Worm (Caenorhabditis elegans) whole organism, L1 larva: ENCODE data around the gene fnip-2.
A peak's percentile ranks its signal among the peaks of the same experiment; 100 is the strongest.

Source experiments
- C04F5.9 ChIP-seq: sonication (generic microtip); optimal IDR thresholded peaks from 2 replicates; lab custom pipeline; 2016; ENCODE audit warnings: missing genetic modification characterization, missing compliant biosample characterization
- C16A3.4 ChIP-seq: fragments of 150-350 bp; optimal IDR thresholded peaks from 2 replicates; lab custom pipeline; 2014; ENCODE audit warnings: missing biosample characterization, missing genetic modification characterization
- C34B4.2 ChIP-seq: sonication (generic microtip); optimal IDR thresholded peaks from 2 replicates; lab custom pipeline; 2017; ENCODE audit warnings: mild to moderate bottlenecking, missing genetic modification characterization, missing compliant biosample characterization
- F16B12.6 ChIP-seq: fragments of 150-350 bp; optimal IDR thresholded peaks from 2 replicates; lab custom pipeline; 2014; ENCODE audit warnings: missing biosample characterization, missing genetic modification characterization
- Y116A8C.19 ChIP-seq: sonication (generic microtip); optimal IDR thresholded peaks from 2 replicates; lab custom pipeline; 2016; ENCODE audit warnings: missing compliant biosample characterization, missing genetic modification characterization, borderline replicate concordance
- aly-2 ChIP-seq: fragments of 150-350 bp; optimal IDR thresholded peaks from 2 replicates; lab custom pipeline; 2014; ENCODE audit warnings: missing biosample characterization, missing genetic modification characterization
- ceh-82 ChIP-seq, 3 experiments: fragments of 150-350 bp in 1 of 3; sonication (generic microtip) in 2 of 3; optimal IDR thresholded peaks; 2 replicates each; lab custom pipeline; 2014 to 2017; ENCODE audit warnings: missing biosample characterization in 3 of 3, missing genetic modification characterization in 3 of 3
- ces-1 ChIP-seq: fragments of 150-350 bp; optimal IDR thresholded peaks from 2 replicates; lab custom pipeline; 2014; ENCODE audit warnings: missing biosample characterization, missing genetic modification reagents, missing genetic modification characterization
- dsc-1 ChIP-seq: sonication (generic microtip); optimal IDR thresholded peaks from 2 replicates; lab custom pipeline; 2016; ENCODE audit warnings: mild to moderate bottlenecking, missing genetic modification characterization, missing compliant biosample characterization
- efl-1 ChIP-seq, 4 experiments: fragments of 150-350 bp; optimal IDR thresholded peaks in 3 of 4; peaks in 1 of 4; 1 replicate in 1 of 4; 2 replicates in 3 of 4; lab custom pipeline; 2014; ENCODE audit warnings: missing biosample characterization in 2 of 4, missing genetic modification characterization in 2 of 4, missing genetic modification reagents in 2 of 4
- egl-13 ChIP-seq: sonication (generic microtip); optimal IDR thresholded peaks from 2 replicates; lab custom pipeline; 2016; ENCODE audit warnings: missing genotype, missing genetic modification reagents, missing genetic modification characterization, missing compliant biosample characterization
- egl-27 ChIP-seq, 2 experiments: fragments of 150-350 bp in 1 of 2; sonication (generic microtip); optimal IDR thresholded peaks; 3 replicates each; lab custom pipeline; 2017 to 2018; ENCODE audit warnings: missing biosample characterization in 2 of 2, missing genetic modification characterization in 2 of 2, missing genetic modification reagents in 2 of 2
- elt-3 ChIP-seq, 6 experiments: fragments of 150-350 bp in 1 of 6; sonication (generic microtip); optimal IDR thresholded peaks; 2 replicates each; lab custom pipeline; 2017 to 2018; ENCODE audit warnings: missing biosample characterization in 6 of 6, missing genetic modification characterization in 6 of 6, inconsistent platforms in 1 of 6
- fkh-10 ChIP-seq: sonication (generic microtip); optimal IDR thresholded peaks from 2 replicates; lab custom pipeline; 2017; ENCODE audit warnings: missing biosample characterization, missing genetic modification reagents, missing genetic modification characterization
- fkh-4 ChIP-seq: sonication (generic microtip); optimal IDR thresholded peaks from 2 replicates; lab custom pipeline; 2016; ENCODE audit warnings: missing compliant biosample characterization, missing genetic modification characterization, borderline replicate concordance
- fkh-8 ChIP-seq: sonication (generic microtip); optimal IDR thresholded peaks from 2 replicates; lab custom pipeline; 2016; ENCODE audit warnings: mild to moderate bottlenecking, missing genetic modification characterization, missing compliant biosample characterization
- grh-1 ChIP-seq: fragments of 200-800 bp; sonication (Bioruptor generic); IDR thresholded peaks from 2 replicates; pipeline ENCODE4 v1.3.6; 2022; ENCODE audit warnings: missing genetic modification reagents, missing genetic modification characterization, missing compliant biosample characterization
- hlh-17 ChIP-seq: fragments of 200-800 bp; sonication (Bioruptor generic); optimal IDR thresholded peaks from 2 replicates; lab custom pipeline; 2018; ENCODE audit warnings: missing genetic modification characterization, mild to moderate bottlenecking, missing compliant biosample characterization, moderate library complexity, borderline replicate concordance
- hpl-2 ChIP-seq: fragments of 150-350 bp; optimal IDR thresholded peaks from 2 replicates; lab custom pipeline; 2014; ENCODE audit warnings: missing biosample characterization, missing genetic modification reagents, missing genetic modification characterization
- irx-1 ChIP-seq: sonication (generic microtip); optimal IDR thresholded peaks from 2 replicates; lab custom pipeline; 2016; ENCODE audit warnings: missing genetic modification characterization, missing compliant biosample characterization
- isw-1 ChIP-seq: fragments of 200-800 bp; sonication (Bioruptor generic); IDR thresholded peaks from 2 replicates; pipeline ENCODE4 v1.3.6; 2022; ENCODE audit warnings: missing genetic modification characterization, missing compliant biosample characterization
- lin-15B ChIP-seq: fragments of 150-350 bp; sonication (generic microtip); optimal IDR thresholded peaks from 3 replicates; lab custom pipeline; 2014; ENCODE audit warnings: missing biosample characterization, missing genetic modification characterization
- lin-35 ChIP-seq, 2 experiments: fragments of 150-350 bp; optimal IDR thresholded peaks; 2 replicates each; lab custom pipeline; 2014; ENCODE audit warnings: missing biosample characterization in 2 of 2, missing genetic modification characterization in 2 of 2, missing genetic modification reagents in 2 of 2
- mab-9 ChIP-seq: fragments of 200-800 bp; sonication (Bioruptor generic); IDR thresholded peaks from 2 replicates; pipeline ENCODE4 v1.3.6; 2022; ENCODE audit warnings: missing genetic modification reagents, missing genetic modification characterization, missing compliant biosample characterization
- mep-1 ChIP-seq: fragments of 150-350 bp; optimal IDR thresholded peaks from 2 replicates; lab custom pipeline; 2014; ENCODE audit warnings: missing biosample characterization, missing genetic modification characterization
- nhr-11 ChIP-seq: fragments of 150-350 bp; optimal IDR thresholded peaks from 2 replicates; lab custom pipeline; 2014; ENCODE audit warnings: missing biosample characterization, missing genetic modification characterization
- nhr-12 ChIP-seq: sonication (generic microtip); optimal IDR thresholded peaks from 2 replicates; lab custom pipeline; 2017; ENCODE audit warnings: missing biosample characterization, missing genetic modification characterization
- nhr-20 ChIP-seq: sonication (generic microtip); optimal IDR thresholded peaks from 2 replicates; lab custom pipeline; 2016; ENCODE audit warnings: mild to moderate bottlenecking, missing genetic modification characterization, missing compliant biosample characterization
- nhr-237 ChIP-seq: fragments of 150-350 bp; optimal IDR thresholded peaks from 2 replicates; lab custom pipeline; 2014; ENCODE audit warnings: missing biosample characterization, missing genetic modification characterization
- nhr-28 ChIP-seq: fragments of 150-350 bp; optimal IDR thresholded peaks from 2 replicates; lab custom pipeline; 2014; ENCODE audit warnings: missing biosample characterization, missing genetic modification characterization
- nhr-71 ChIP-seq: sonication (generic microtip); optimal IDR thresholded peaks from 2 replicates; lab custom pipeline; 2016; ENCODE audit warnings: mild to moderate bottlenecking, missing genetic modification characterization, moderate library complexity, missing compliant biosample characterization
- nhr-77 ChIP-seq: fragments of 150-350 bp; optimal IDR thresholded peaks from 2 replicates; lab custom pipeline; 2014; ENCODE audit warnings: missing biosample characterization, missing genetic modification characterization
- nhr-84 ChIP-seq: sonication (generic microtip); optimal IDR thresholded peaks from 2 replicates; lab custom pipeline; 2017; ENCODE audit warnings: missing biosample characterization, missing genetic modification characterization
- nhr-90 ChIP-seq: sonication (generic microtip); optimal IDR thresholded peaks from 2 replicates; lab custom pipeline; 2016; ENCODE audit warnings: mild to moderate bottlenecking, missing genetic modification characterization, missing compliant biosample characterization; ENCODE audit not compliant: poor library complexity
- pag-3 ChIP-seq: sonication (generic microtip); optimal IDR thresholded peaks from 2 replicates; lab custom pipeline; 2017; ENCODE audit warnings: missing genetic modification characterization, mild to moderate bottlenecking, missing compliant biosample characterization, antibody characterized with exemption, borderline replicate concordance; ENCODE audit not compliant: insufficient read depth
- pqm-1 ChIP-seq: sonication (generic microtip); optimal IDR thresholded peaks from 3 replicates; lab custom pipeline; 2017; ENCODE audit warnings: missing biosample characterization, missing genetic modification characterization
- skn-1 ChIP-seq: fragments of 150-350 bp; optimal IDR thresholded peaks from 2 replicates; lab custom pipeline; 2014; ENCODE audit warnings: missing biosample characterization, missing genetic modification characterization
- snpc-4 ChIP-seq: fragments of 150-350 bp; optimal IDR thresholded peaks from 2 replicates; lab custom pipeline; 2014; ENCODE audit warnings: missing biosample characterization, missing genetic modification characterization
- snu-23 ChIP-seq: sonication (generic microtip); optimal IDR thresholded peaks from 2 replicates; lab custom pipeline; 2016; ENCODE audit warnings: missing genetic modification characterization, missing compliant biosample characterization
- sox-4 ChIP-seq: sonication (generic microtip); optimal IDR thresholded peaks from 2 replicates; lab custom pipeline; 2016; ENCODE audit warnings: missing genetic modification characterization, missing compliant biosample characterization
- sptf-1 ChIP-seq: fragments of 150-350 bp; optimal IDR thresholded peaks from 2 replicates; lab custom pipeline; 2014; ENCODE audit warnings: missing biosample characterization, missing genetic modification characterization
- sup-37 ChIP-seq: fragments of 200-800 bp; sonication (Bioruptor generic); optimal IDR thresholded peaks from 2 replicates; lab custom pipeline; 2018; ENCODE audit warnings: mild to moderate bottlenecking, missing genetic modification characterization, missing compliant biosample characterization
- swsn-7 ChIP-seq: sonication (generic microtip); optimal IDR thresholded peaks from 2 replicates; lab custom pipeline; 2016; ENCODE audit warnings: missing genetic modification characterization, missing compliant biosample characterization
- tbx-2 ChIP-seq: sonication (generic microtip); optimal IDR thresholded peaks from 2 replicates; lab custom pipeline; 2016; ENCODE audit warnings: missing genetic modification characterization, missing compliant biosample characterization
- tlp-1 ChIP-seq: fragments of 150-350 bp; optimal IDR thresholded peaks from 2 replicates; lab custom pipeline; 2014; ENCODE audit warnings: missing biosample characterization, missing genetic modification characterization
- unc-130 ChIP-seq: fragments of 150-350 bp; optimal IDR thresholded peaks from 2 replicates; lab custom pipeline; 2017; ENCODE audit warnings: missing biosample characterization, missing genetic modification characterization, inconsistent platforms
- unc-98 ChIP-seq: fragments of 200-800 bp; sonication (Bioruptor generic); IDR thresholded peaks from 2 replicates; pipeline ENCODE4 v1.3.6; 2022; ENCODE audit warnings: missing genetic modification characterization, missing compliant biosample characterization
- vab-15 ChIP-seq: sonication (generic microtip); optimal IDR thresholded peaks from 2 replicates; lab custom pipeline; 2017; ENCODE audit warnings: missing genotype, mild to moderate bottlenecking, missing genetic modification characterization, missing compliant biosample characterization
- xbp-1 ChIP-seq: sonication (generic microtip); optimal IDR thresholded peaks from 2 replicates; lab custom pipeline; 2016; ENCODE audit warnings: missing genetic modification characterization, missing compliant biosample characterization
- zip-4 ChIP-seq: fragments of 200-800 bp; sonication (Bioruptor generic); optimal IDR thresholded peaks from 2 replicates; lab custom pipeline; 2018; ENCODE audit warnings: mild to moderate bottlenecking, missing genetic modification characterization, moderate library complexity, missing compliant biosample characterization
- ztf-11 ChIP-seq, 2 experiments: sonication (generic microtip); optimal IDR thresholded peaks; 2 replicates each; lab custom pipeline; 2016 to 2017; ENCODE audit warnings: missing genetic modification characterization in 2 of 2, missing biosample characterization in 1 of 2, missing compliant biosample characterization in 1 of 2
- ztf-4 ChIP-seq: fragments of 150-350 bp; optimal IDR thresholded peaks from 2 replicates; lab custom pipeline; 2014; ENCODE audit warnings: missing biosample characterization, missing genetic modification characterization

Gene fnip-2

ce11 chrIV:2177545-2177944 is 45.1 kb upstream of the fnip-2 start, which contains the start of gene hrpu-2 (continued):
- TF ChIP-seq sox-4 (tag; lab: Kevin White, UChicago) (peak; percentile 80), nhr-84 (no peak), vab-15 (tag; lab: Kevin White, UChicago) (no peak), egl-13 (tag; lab: Kevin White, UChicago) (peak; percentile 83), isw-1 (GFP tag; lab: Robert Waterston, UW) (peak; percentile 86), C34B4.2 (tag; lab: Kevin White, UChicago) (no peak), efl-1 (optimal IDR thresholded peaks at IDR 0.05; lab: Kevin White, UChicago) (peak; percentile 98 to 99), efl-1 (GFP tag; optimal IDR thresholded peaks at IDR 0.05 in 1 of 2; lab: Kevin White, UChicago) (peak; percentile 98 to 100), nhr-237 (tag; lab: Kevin White, UChicago) (peak; percentile 7), ces-1 (GFP tag; lab: Kevin White, UChicago) (no peak), hlh-17 (GFP tag; lab: Kevin White, UChicago) (no peak), snu-23 (GFP tag; lab: Kevin White, UChicago) (peak; percentile 92), nhr-12 (tag; lab: Kevin White, UChicago) (no peak), dsc-1 (peak; percentile 91), Y116A8C.19 (tag; lab: Kevin White, UChicago) (no peak), lin-35 (GFP tag; optimal IDR thresholded peaks at IDR 0.05; lab: Kevin White, UChicago) (peak; percentile 97 to 98), sptf-1 (tag; lab: Kevin White, UChicago) (no peak), ztf-4 (tag; lab: Kevin White, UChicago) (peak; percentile 75), fkh-4 (tag; lab: Kevin White, UChicago) (peak; percentile 24), mep-1 (tag; lab: Kevin White, UChicago) (peak; percentile 94), hpl-2 (GFP tag; lab: Kevin White, UChicago) (peak; percentile 64), nhr-71 (peak; percentile 94), C04F5.9 (tag; lab: Kevin White, UChicago) (peak; percentile 73), nhr-20 (tag; lab: Kevin White, UChicago) (peak; percentile 83), unc-130 (peak; percentile 11), lin-15B (tag; lab: Kevin White, UChicago) (peak; percentile 75), zip-4 (GFP tag; lab: Kevin White, UChicago) (peak; percentile 84), nhr-11 (tag; lab: Kevin White, UChicago) (peak; percentile 64), skn-1 (tag; lab: Kevin White, UChicago) (peak; percentile 80), snpc-4 (tag; lab: Kevin White, UChicago) (peak; percentile 78), ztf-11 (tag; optimal IDR thresholded peaks at IDR 0.05; lab: Kevin White, UChicago) (peak in 1 of 2 experiments; percentile 76), aly-2 (tag; lab: Kevin White, UChicago) (peak; percentile 85), F16B12.6 (tag; lab: Kevin White, UChicago) (peak; percentile 62), nhr-90 (tag; lab: Kevin White, UChicago) (peak; percentile 90), tbx-2 (tag; lab: Kevin White, UChicago) (peak; percentile 93), xbp-1 (tag; lab: Kevin White, UChicago) (peak; percentile 86), nhr-28 (no peak), egl-27 (tag; optimal IDR thresholded peaks at IDR 0.05; lab: Kevin White, UChicago) (peak in 1 of 2 experiments; percentile 13), swsn-7 (tag; lab: Kevin White, UChicago) (peak; percentile 93), tlp-1 (tag; lab: Kevin White, UChicago) (no peak), elt-3 (tag; optimal IDR thresholded peaks at IDR 0.05; lab: Kevin White, UChicago) (peak in 2 of 6 experiments; percentile 54 to 77), pqm-1 (tag; lab: Kevin White, UChicago) (no peak), mab-9 (peak; percentile 86), fkh-10 (GFP tag; lab: Kevin White, UChicago) (peak; percentile 77), nhr-77 (tag; lab: Kevin White, UChicago) (peak; percentile 65), unc-98 (GFP tag; lab: Robert Waterston, UW) (peak; percentile 41; the same call in 1 of the 2 replicates), ceh-82 (tag; optimal IDR thresholded peaks at IDR 0.05; lab: Kevin White, UChicago) (peak; percentile 86 to 94 (median 93)), C16A3.4 (peak; percentile 75), irx-1 (tag; lab: Kevin White, UChicago) (peak; percentile 89), grh-1 (peak; percentile 91), fkh-8 (peak; percentile 85), pag-3 (tag; lab: Kevin White, UChicago) (no peak), sup-37 (peak; percentile 84)
